Worm (Caenorhabditis elegans): ENCODE data around the gene B0250.18.

Gene B0250.18

DNA sequence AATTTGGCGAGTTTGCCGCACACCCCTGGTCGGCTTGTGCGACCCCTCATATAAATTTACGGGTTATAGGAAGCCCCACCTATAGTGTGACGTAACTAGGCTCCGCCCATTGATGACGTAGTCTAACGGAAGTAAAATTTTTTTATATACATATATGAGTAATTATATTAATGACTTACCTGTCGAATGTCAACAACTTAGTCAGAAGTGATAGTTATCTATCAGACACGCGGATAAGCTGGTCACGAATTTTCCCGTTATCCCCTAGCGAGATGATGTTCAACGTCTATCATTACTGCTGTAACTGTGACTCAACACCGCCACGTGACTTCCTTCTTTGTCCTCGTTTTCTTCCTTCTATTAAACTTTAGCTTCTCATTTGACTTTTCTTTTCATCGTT lies 6.9 kb downstream of the B0250.18 start, which contains the start of gene srd-70:
Gene srd-70 (plus strand): TSS at position 301 of the 400 bp plus-strand sequence.
- TF ChIP-seq F13C5.2 (tag; optimal IDR thresholded peaks at IDR 0.05) = no peak
- TF ChIP-seq aly-1 (tag; optimal IDR thresholded peaks at IDR 0.05) = no peak
- no peak for TF ChIP-seq flt-1 (GFP tag; IDR thresholded peaks at IDR 0.05)
- TF ChIP-seq hnd-1 (tag; optimal IDR thresholded peaks at IDR 0.05) = no peak
- no peak for TF ChIP-seq ama-1 (optimal IDR thresholded peaks at IDR 0.05)
- no peak for TF ChIP-seq B0310.2 (tag; optimal IDR thresholded peaks at IDR 0.05)
- TF ChIP-seq scrt-1 (GFP tag; IDR thresholded peaks at IDR 0.05) = no peak
- no peak for TF ChIP-seq ceh-36 (tag; optimal IDR thresholded peaks at IDR 0.05)
- TF ChIP-seq tbx-11 (GFP tag; IDR thresholded peaks at IDR 0.05) = no peak
- no peak for TF ChIP-seq ets-7 (tag; optimal IDR thresholded peaks at IDR 0.05)
- no peak for TF ChIP-seq tbx-37 (GFP tag; conservative IDR thresholded peaks at IDR 0.05)
- TF ChIP-seq hmbx-1 (tag; optimal IDR thresholded peaks at IDR 0.05) = no peak
- TF ChIP-seq tra-4 (tag; optimal IDR thresholded peaks at IDR 0.05) = no peak
- no peak for TF ChIP-seq pes-1 (GFP tag; IDR thresholded peaks at IDR 0.05)
- no peak for TF ChIP-seq hmg-4 (GFP tag; optimal IDR thresholded peaks at IDR 0.05)
- TF ChIP-seq ceh-13 (GFP tag; optimal IDR thresholded peaks at IDR 0.05) = no peak
- TF ChIP-seq sea-1 (GFP tag; conservative IDR thresholded peaks at IDR 0.05) = no peak

DNA sequence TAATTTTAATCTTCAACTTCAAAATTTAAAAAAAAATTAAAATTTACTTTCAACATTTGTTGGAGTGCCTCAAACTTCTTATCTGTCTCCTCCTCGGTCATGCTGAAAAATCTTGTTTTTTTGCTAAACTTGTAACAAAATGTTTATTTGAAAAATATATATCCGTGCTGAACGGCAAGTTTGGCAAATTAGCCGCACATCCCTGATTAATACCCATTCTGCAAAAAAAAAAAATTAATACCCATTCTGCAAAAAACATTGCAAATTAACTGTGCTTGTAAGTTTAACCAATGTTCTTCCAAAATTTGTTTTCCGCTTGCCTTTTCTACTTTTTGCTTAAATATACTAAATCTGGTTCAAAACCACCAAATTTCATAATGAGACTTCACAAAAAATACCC lies 7.6 kb downstream of the B0250.18 start, which contains the start of gene F48F5.6:
Gene F48F5.6 (minus strand): TSS at position 101 of the 400 bp plus-strand sequence.
- TF ChIP-seq F13C5.2 (tag; optimal IDR thresholded peaks at IDR 0.05) (no peak), tbx-11 (GFP tag; IDR thresholded peaks at IDR 0.05) (no peak), tbx-37 (GFP tag; conservative IDR thresholded peaks at IDR 0.05) (no peak), hnd-1 (tag; optimal IDR thresholded peaks at IDR 0.05) (no peak), tra-4 (tag; optimal IDR thresholded peaks at IDR 0.05) (no peak), hmbx-1 (tag; optimal IDR thresholded peaks at IDR 0.05) (no peak), ets-7 (tag; optimal IDR thresholded peaks at IDR 0.05) (no peak), pes-1 (GFP tag; IDR thresholded peaks at IDR 0.05) (no peak), ceh-36 (tag; optimal IDR thresholded peaks at IDR 0.05) (no peak), ama-1 (optimal IDR thresholded peaks at IDR 0.05) (no peak), flt-1 (GFP tag; IDR thresholded peaks at IDR 0.05) (no peak), scrt-1 (GFP tag; IDR thresholded peaks at IDR 0.05) (no peak), sea-1 (GFP tag; conservative IDR thresholded peaks at IDR 0.05) (no peak), ceh-13 (GFP tag; optimal IDR thresholded peaks at IDR 0.05) (no peak), aly-1 (tag; optimal IDR thresholded peaks at IDR 0.05) (no peak), hmg-4 (GFP tag; optimal IDR thresholded peaks at IDR 0.05) (no peak)

DNA sequence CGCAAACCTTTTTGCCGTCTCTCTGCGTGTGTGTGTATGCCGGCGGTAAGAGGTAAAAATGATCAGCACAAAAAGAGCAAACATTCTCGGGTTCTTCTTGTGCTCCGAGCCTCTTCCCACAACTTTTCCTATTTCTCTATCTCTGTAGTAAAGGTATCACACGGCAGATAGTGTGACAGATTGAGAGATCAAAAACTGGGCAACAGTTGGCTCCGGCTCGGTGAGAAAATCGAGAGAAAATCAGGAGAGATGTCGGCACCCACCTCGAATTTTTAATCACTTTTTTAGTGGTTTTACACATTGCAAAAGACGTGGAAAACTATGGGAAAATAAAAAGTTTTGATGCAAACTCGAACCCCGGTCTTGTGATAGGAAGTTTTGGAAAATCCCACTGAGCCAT lies 8.9 kb downstream of the B0250.18 start:
- TF ChIP-seq tra-4 (tag; optimal IDR thresholded peaks at IDR 0.05) (no peak), flt-1 (GFP tag; IDR thresholded peaks at IDR 0.05) (no peak), ceh-13 (GFP tag; optimal IDR thresholded peaks at IDR 0.05) (no peak), ama-1 (optimal IDR thresholded peaks at IDR 0.05) (no peak), pes-1 (GFP tag; IDR thresholded peaks at IDR 0.05) (no peak), ceh-36 (tag; optimal IDR thresholded peaks at IDR 0.05) (no peak), ets-7 (tag; optimal IDR thresholded peaks at IDR 0.05) (no peak), scrt-1 (GFP tag; IDR thresholded peaks at IDR 0.05) (no peak), tbx-11 (GFP tag; IDR thresholded peaks at IDR 0.05) (no peak), B0310.2 (tag; optimal IDR thresholded peaks at IDR 0.05) (no peak), aly-1 (tag; optimal IDR thresholded peaks at IDR 0.05) (no peak), hmbx-1 (tag; optimal IDR thresholded peaks at IDR 0.05) (no peak), tbx-37 (GFP tag; conservative IDR thresholded peaks at IDR 0.05) (no peak), hnd-1 (tag; optimal IDR thresholded peaks at IDR 0.05) (no peak), F13C5.2 (tag; optimal IDR thresholded peaks at IDR 0.05) (no peak)

DNA sequence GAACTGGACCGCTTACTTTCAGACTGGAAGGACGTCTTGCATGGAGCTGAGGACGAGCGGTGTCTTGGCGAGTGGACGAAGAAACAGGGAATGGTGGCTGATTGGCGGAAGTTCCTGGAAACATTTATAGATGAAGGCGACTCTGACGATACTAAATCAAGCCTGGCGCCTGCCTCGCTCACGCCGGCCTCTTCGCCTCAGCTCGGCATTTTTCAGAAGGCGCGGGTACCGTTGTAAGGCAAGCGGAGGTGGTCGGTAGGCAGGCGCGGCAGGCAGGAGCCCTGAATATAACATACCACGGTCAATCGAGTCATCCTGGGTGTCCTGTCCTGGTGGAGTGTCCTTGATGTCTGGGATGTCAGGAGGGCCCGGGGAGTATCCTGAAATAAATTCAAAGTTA lies 14.8 kb downstream of the B0250.18 start:
- TF ChIP-seq hmg-4 (GFP tag; optimal IDR thresholded peaks at IDR 0.05) = no peak
- no peak for TF ChIP-seq ets-7 (tag; optimal IDR thresholded peaks at IDR 0.05)
- no peak for TF ChIP-seq B0310.2 (tag; optimal IDR thresholded peaks at IDR 0.05)
- no peak for TF ChIP-seq ceh-36 (tag; optimal IDR thresholded peaks at IDR 0.05)
- TF ChIP-seq hmbx-1 (tag; optimal IDR thresholded peaks at IDR 0.05) = no peak
- no peak for TF ChIP-seq F13C5.2 (tag; optimal IDR thresholded peaks at IDR 0.05)
- no peak for TF ChIP-seq sea-1 (GFP tag; conservative IDR thresholded peaks at IDR 0.05)

DNA sequence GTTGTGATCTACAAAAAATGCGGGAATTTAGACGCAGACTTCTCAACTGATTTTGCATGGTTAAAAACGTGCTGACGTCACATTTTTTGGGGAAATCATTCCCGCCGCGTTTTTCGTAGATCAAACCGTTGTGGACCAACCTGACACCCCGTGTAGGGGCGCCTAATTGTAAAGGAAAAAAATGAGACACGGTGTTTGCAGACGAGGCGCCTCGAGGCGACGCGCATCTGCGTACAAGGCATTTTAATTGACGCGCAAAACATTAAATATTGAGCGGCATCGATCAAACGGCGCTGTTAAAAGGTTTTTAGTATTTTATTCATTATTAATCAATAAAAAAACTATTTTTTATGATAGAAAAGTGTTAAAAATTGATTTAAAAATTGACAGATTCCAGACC lies 29.3 kb downstream of the B0250.18 start:
- 0 out of 2 replicates have a peak, but pooled peaks have one; percentile 28 for TF ChIP-seq tbx-11 (GFP tag; IDR thresholded peaks at IDR 0.05)

DNA sequence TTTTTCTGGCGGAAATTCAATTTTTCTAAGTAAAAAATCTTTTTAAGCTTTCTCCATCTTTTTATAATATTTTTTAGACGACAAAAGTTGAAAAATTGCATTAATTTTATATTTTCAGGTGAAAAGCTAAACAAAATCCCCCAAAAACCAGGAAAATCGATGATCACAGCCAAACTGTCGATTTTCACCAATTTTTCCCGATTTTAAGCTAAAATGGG lies 35.6 kb downstream of the B0250.18 start, which contains the start of the genes fce-2 and F48F5.8:
Gene fce-2 (plus strand): TSS at position 119 of the 218 bp plus-strand sequence.
Gene F48F5.8 (plus strand): TSS at position 160 of the 218 bp plus-strand sequence.
- TF ChIP-seq sea-1 (GFP tag; conservative IDR thresholded peaks at IDR 0.05) (no peak), aly-1 (tag; optimal IDR thresholded peaks at IDR 0.05) (no peak), tbx-37 (GFP tag; conservative IDR thresholded peaks at IDR 0.05) (no peak), ceh-13 (GFP tag; optimal IDR thresholded peaks at IDR 0.05) (no peak), tbx-11 (GFP tag; IDR thresholded peaks at IDR 0.05) (no peak), ets-7 (tag; optimal IDR thresholded peaks at IDR 0.05) (no peak), B0310.2 (tag; optimal IDR thresholded peaks at IDR 0.05) (no peak)

DNA sequence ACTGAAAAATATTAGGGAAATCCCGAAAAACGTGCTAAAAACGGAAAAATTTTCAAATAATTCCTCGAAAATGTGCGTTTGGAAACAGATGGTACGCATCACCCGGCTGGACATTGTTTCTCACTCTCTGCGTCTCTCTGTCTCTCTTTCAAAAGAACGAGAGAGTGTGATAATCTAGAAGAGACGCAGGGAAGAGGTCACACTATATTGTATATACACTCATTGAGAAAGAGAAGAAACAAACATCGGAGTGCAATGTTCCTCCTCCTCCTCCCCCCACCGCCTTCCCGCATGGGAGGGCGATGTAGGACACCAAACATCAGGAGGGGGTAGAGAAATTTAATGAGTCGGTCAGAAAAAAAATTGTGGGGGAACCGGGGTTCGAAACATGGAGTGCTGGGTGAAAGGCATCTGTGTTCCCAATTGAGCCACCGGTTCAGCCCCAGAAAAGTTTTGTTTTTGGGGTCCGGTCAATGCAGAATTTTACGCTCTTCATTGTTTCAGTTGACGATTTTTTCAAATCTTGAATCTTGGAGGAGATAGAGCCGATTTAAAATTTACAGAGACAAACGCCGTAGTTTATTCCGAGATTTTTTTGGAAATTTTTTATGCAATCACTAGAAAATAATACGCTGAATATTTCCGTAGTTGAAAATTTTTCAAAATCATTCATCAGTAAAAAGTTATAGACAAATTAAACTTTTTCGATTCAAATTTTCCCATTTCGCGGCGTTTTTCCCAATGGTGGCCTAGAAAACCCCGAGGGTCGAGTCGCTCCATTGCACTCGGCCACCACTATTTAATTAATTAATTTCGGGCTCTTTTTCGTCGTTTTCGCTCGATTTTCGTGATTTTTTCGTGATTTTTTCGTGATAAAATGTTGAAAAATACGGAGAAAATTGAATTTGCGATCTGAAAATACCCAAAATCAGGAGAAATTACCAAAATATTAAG lies 36.2 kb downstream of the B0250.18 start:
- peak; percentile 64 for TF ChIP-seq tbx-37 (GFP tag; conservative IDR thresholded peaks at IDR 0.05)
- no peak for TF ChIP-seq ama-1 (optimal IDR thresholded peaks at IDR 0.05)
- TF ChIP-seq tbx-11 (GFP tag; IDR thresholded peaks at IDR 0.05) = no peak
- no peak for TF ChIP-seq hnd-1 (tag; optimal IDR thresholded peaks at IDR 0.05)
- TF ChIP-seq aly-1 (tag; optimal IDR thresholded peaks at IDR 0.05) = peak; percentile 1
- no peak for TF ChIP-seq hmbx-1 (tag; optimal IDR thresholded peaks at IDR 0.05)
- TF ChIP-seq sea-1 (GFP tag; conservative IDR thresholded peaks at IDR 0.05) = 0 out of 2 replicates have a peak, but pooled peaks have one; percentile 60
- TF ChIP-seq scrt-1 (GFP tag; IDR thresholded peaks at IDR 0.05) = 0 out of 2 replicates have a peak, but pooled peaks have one; percentile 22
- TF ChIP-seq flt-1 (GFP tag; IDR thresholded peaks at IDR 0.05) = peak; percentile 55
- no peak for TF ChIP-seq tra-4 (tag; optimal IDR thresholded peaks at IDR 0.05)
- TF ChIP-seq ceh-36 (tag; optimal IDR thresholded peaks at IDR 0.05) = no peak
- TF ChIP-seq F13C5.2 (tag; optimal IDR thresholded peaks at IDR 0.05) = peak; percentile 69
- TF ChIP-seq pes-1 (GFP tag; IDR thresholded peaks at IDR 0.05) = no peak
- TF ChIP-seq B0310.2 (tag; optimal IDR thresholded peaks at IDR 0.05) = peak; percentile 85
- TF ChIP-seq ceh-13 (GFP tag; optimal IDR thresholded peaks at IDR 0.05) = no peak
- no peak for TF ChIP-seq ets-7 (tag; optimal IDR thresholded peaks at IDR 0.05)
- peak; percentile 71 for TF ChIP-seq hmg-4 (GFP tag; optimal IDR thresholded peaks at IDR 0.05)
